Worm (Caenorhabditis elegans): ENCODE measurements around the gene clec-207.

ce11 chrV:2122517-2122916 is 26.6 kb downstream of the clec-207 start, which contains the start of gene F22F7.2:
- TF ChIP-seq unc-62 (GFP tag; optimal IDR thresholded peaks at IDR 0.05) (no peak), snpc-4 (tag; optimal IDR thresholded peaks at IDR 0.05) (no peak), zag-1 (tag; optimal IDR thresholded peaks at IDR 0.05) (no peak), pqm-1 (tag; optimal IDR thresholded peaks at IDR 0.05) (peak; percentile 31), elt-1 (tag; optimal IDR thresholded peaks at IDR 0.05) (no peak)
